Worm (Caenorhabditis elegans): ENCODE results near the gene R03H10.4.

- TF ChIP-seq hmg-20 (GFP tag; IDR thresholded peaks at IDR 0.05) (no peak), atf-7 (tag; optimal IDR thresholded peaks at IDR 0.05) (no peak), madf-3 (GFP tag; IDR thresholded peaks at IDR 0.05) (no peak), sptf-2 (GFP tag; optimal IDR thresholded peaks at IDR 0.05) (no peak), zfh-2 (GFP tag; conservative IDR thresholded peaks at IDR 0.05) (peak; percentile 57), F57C9.4 (tag; optimal IDR thresholded peaks at IDR 0.05) (no peak), mes-4 (tag; optimal IDR thresholded peaks at IDR 0.05) (no peak), repo-1 (tag; optimal IDR thresholded peaks at IDR 0.05) (no peak), nfya-1 (tag; optimal IDR thresholded peaks at IDR 0.05; ENCODE audit: borderline replicate concordance, insufficient read depth) (no peak), unc-62 (GFP tag; optimal IDR thresholded peaks at IDR 0.05) (no peak), nhr-179 (tag; optimal IDR thresholded peaks at IDR 0.05) (no peak), egl-18 (GFP tag; IDR thresholded peaks at IDR 0.05) (no peak), ama-1 (optimal IDR thresholded peaks at IDR 0.05) (no peak), ama-1 (GFP tag; optimal IDR thresholded peaks at IDR 0.05) (no peak)
These were observed 35.0 kb downstream of the R03H10.4 start for ce11 chrII:4133332-4133731.
